Fruit fly (Drosophila melanogaster): ENCODE data around the gene CG32548.

Gene CG32548

dm6 chrX:18440481-18440880 lies at the start of gene CG32548:
CG32548 (minus strand) TSS chrX:18440581.
- no peak for TF ChIP-seq noc (tag; optimal IDR thresholded peaks at IDR 0.05)

DNA sequence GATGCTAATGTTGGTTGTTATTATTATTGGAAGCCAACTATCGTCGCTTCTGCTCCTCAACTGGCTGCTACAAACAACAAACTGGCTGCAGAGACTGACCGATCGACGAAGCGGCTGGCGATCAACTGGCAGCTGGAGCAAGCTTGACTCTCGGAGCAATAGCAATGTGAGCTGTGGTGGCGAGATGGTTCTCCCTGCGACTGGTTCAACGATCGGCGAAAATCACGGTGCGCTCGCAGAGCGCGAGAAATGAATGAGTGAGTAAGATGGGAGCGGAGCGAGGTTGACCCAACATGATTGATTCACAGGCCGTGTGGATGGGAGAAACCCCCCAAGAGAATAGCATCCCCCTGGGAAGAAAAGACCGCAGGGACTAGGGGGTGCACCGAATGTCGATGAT lies 49.1 kb upstream of the CG32548 start, which contains the start of gene CG15046:
Gene CG15046, minus strand, starts transcription at position 112 of the 400 bp plus-strand sequence.
- no peak for TF ChIP-seq noc (tag; optimal IDR thresholded peaks at IDR 0.05)

DNA sequence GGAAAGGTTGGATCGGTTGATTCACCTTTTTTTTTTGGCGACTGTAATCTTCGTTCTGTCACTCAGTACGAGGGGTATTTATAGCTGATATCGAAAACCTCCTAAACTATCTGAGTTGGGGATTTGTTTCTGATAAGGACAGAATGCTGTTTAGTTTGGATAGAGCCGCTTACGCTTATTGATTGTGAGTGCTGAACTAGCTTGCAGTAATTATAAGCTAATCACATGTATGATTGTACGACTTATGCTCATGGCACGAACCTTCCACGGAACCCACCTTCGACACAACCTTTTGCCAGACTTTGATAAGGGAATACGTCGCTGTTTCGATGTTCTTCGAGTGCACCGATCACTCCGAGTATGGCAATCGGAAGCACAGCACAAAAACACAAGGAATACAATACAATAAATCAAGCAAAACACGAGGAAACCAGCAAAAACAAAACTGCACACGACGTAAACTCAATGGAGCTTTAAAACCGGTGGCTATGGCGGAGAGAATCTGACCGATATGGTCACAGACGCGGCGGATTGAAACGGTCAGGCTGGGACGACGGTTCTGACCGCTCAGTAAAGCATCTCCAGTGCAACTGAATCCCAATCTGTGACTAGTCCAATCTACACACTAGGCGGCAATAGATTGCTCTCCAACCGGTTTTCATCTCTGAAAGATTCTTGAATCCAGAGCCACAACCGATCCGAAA lies 46.1 kb upstream of the CG32548 start, which contains the start of gene psh:
Gene psh, minus strand, starts transcription at position 566 of the 704 bp plus-strand sequence.
- no peak for TF ChIP-seq noc (tag; optimal IDR thresholded peaks at IDR 0.05)

DNA sequence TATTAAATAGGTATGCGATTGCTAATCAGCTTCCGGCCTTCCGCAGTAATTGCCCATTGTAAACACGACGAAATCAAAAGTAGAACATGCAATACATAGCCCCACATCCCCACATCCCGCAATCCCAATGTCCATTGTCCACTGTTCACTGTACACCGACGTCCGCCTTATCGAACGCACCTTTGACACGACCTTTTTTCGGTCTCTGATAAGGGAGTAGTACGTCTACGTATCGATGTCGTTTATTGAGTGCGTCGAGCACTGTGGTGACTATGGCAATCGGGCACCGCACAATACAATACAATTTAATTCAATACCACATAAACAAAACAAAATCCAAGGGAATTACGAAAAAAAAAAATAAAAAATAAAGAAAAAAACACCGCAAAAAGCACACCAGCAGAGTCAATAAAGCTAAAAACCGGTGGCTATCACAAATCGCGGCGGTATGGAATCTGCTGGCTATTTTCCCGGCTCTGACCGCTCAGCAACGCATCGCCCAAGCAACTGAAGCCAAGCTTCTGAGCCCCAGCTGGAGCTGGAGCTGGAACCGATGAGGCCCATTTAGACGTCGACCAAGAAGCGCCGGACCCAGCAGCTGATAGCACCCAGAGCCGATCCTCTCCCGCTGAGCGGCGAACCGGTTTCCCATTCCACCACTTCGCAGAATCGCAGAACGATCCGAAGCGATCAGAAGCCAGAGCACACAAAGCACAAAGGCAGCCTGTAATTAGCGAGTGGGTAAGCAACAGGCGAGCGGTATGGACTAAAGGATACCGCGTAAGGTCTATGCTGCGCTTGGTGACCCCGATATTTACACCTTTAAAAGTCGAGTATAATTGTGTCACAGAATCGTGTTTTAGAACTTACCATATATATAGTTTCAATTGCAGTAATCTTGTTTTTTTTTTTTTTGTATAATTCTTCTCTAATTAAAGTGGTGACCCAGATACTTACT lies 43.2 kb upstream of the CG32548 start, which contains the start of gene Hayan:
Gene Hayan, minus strand, starts transcription at position 512 of the 958 bp plus-strand sequence.
- no peak for TF ChIP-seq noc (tag; optimal IDR thresholded peaks at IDR 0.05)

DNA sequence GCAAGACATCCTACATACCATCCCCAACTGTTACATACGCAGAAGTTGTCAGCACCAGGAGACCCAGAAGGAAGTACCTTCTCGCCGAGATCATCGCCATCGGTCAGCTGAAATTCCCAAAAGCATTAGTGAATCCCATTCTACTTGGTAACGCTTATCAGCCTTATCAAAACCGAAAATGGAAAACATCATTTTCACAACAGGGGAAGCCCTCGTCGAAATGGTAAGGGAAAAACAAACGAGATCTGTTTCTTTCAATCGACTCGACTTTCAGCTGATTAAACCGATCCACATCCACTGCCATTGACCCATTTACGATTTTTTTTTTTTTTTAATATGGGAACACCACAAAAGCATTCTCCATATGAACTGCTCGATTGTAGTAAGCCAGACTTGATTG lies 42.2 kb upstream of the CG32548 start:
- no peak for TF ChIP-seq noc (tag; optimal IDR thresholded peaks at IDR 0.05)

dm6 chrX:18479307-18480134 lies 39.1 kb upstream of the CG32548 start, which contains the start of gene CG32547:
CG32547 (minus strand) TSS chrX:18479487.
- TF ChIP-seq noc (tag; optimal IDR thresholded peaks at IDR 0.05), result no peak

DNA sequence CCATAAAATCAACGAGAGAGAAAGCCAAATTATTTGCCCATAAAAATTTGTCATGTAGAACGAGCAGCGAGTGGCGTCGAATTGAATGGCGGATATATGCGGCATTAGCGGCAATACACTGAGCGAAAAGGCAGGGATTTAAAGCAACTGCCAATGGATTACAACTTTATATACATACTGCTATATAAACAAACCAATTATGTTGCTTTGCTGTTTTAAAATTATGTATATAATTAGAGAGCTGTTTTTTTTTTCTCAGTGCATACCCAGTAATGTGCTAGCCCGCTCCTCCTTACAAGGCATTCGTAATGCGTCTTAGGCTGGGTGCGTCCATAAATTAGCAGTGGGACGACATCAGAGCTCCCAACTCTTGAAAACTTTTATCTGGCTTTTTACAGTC lies 27.5 kb upstream of the CG32548 start:
- no peak for TF ChIP-seq noc (tag; optimal IDR thresholded peaks at IDR 0.05)

DNA sequence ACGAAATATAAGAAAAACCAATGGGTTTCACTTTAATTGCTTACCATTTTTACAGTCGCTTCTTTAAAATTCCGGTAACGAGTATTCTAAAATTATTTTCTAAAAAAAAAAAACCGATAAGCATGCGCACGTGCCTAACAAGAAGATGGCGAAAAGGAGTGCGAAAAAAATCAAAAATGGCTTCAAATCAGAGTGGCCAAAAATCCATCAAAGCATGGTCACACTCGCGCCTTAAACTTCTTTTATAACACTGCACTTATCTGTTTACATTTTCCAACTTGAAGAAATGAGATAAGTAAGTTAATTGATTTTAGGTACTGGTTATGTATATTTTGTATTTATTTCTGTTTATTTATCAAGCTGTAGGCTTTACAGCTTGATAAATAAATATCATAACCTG lies 19.9 kb upstream of the CG32548 start, which contains the start of gene CG43843:
Gene CG43843, minus strand, starts transcription at position 101 of the 400 bp plus-strand sequence.
- no peak for TF ChIP-seq noc (tag; optimal IDR thresholded peaks at IDR 0.05)

dm6 chrX:18452717-18453116 lies 12.3 kb upstream of the CG32548 start:
- TF ChIP-seq noc (tag; optimal IDR thresholded peaks at IDR 0.05), result no peak

dm6 chrX:18439367-18439766 lies 1.0 kb downstream of the CG32548 start, which contains the start of gene CG43841:
CG43841 (plus strand) TSS chrX:18439667.
- no peak for TF ChIP-seq noc (tag; optimal IDR thresholded peaks at IDR 0.05)

- no peak for TF ChIP-seq noc (tag; optimal IDR thresholded peaks at IDR 0.05)
Observed at dm6 chrX:18438568-18438967, 1.8 kb downstream of the CG32548 start, which contains the start of gene CG32551. CG32551 (plus strand) TSS chrX:18438868.

DNA sequence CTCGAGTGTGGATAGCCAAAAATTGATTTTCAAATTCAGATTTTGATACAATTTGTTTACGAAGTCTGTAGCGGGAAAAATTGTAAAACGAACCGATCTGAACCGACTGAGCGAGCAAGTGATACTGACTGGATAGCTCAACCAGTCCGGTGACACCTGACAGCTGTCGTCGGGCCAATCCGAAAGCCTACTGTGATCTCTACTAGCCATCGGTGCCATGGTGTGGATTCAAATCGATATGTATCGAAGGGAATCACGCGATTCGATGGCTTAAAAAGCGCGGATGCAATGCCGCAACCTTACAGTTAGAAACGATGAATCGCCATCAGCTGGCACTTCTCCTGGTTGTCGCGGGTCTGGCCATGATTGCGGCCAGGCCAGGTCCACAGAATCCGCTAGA lies 3.2 kb downstream of the CG32548 start, which contains the start of gene CG6290:
Gene CG6290, plus strand, starts transcription at position 301 of the 400 bp plus-strand sequence.
- no peak for TF ChIP-seq noc (tag; optimal IDR thresholded peaks at IDR 0.05)

dm6 chrX:18422112-18422511 lies 18.3 kb downstream of the CG32548 start, which contains the start of gene CG42323:
CG42323 (plus strand) TSS chrX:18422413.
- no peak for TF ChIP-seq noc (tag; optimal IDR thresholded peaks at IDR 0.05)

dm6 chrX:18415115-18415514 lies 25.3 kb downstream of the CG32548 start, which contains the start of gene CG15056:
CG15056 (plus strand) TSS chrX:18415415.
- no peak for TF ChIP-seq noc (tag; optimal IDR thresholded peaks at IDR 0.05)

DNA sequence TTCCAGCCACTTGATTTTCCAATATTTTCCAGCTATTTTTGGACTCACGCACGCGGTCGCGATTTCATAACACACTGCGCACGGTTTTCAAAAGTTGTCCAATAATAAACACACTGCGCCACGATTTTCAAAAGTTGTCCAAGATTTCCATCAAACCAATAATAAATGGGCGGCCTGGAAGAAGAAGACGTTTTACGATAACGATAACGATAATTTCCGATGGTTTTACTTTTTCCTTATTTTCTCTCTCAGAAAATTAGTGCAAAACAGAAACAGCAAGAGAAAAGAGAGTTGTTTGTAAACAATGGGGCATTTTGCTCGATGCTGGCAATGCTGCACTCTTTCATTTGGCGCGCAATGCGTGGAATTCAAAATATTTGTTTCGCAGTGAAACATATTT lies 30.4 kb downstream of the CG32548 start, which contains the start of gene Nt5b:
Gene Nt5b, minus strand, starts transcription at position 207 of the 400 bp plus-strand sequence.
- TF ChIP-seq noc (tag; optimal IDR thresholded peaks at IDR 0.05), result no peak
